Fruit fly (Drosophila melanogaster) whole organism, embryonic: ENCODE measurements around the gene CG14230.

Experiments
- B-H2 ChIP-seq: fragments of 200-800 bp; sonication (Bioruptor generic); optimal IDR thresholded peaks from 2 replicates; lab custom pipeline; 2018; ENCODE audit warnings: missing biosample characterization, mild to moderate bottlenecking, missing genetic modification characterization
- CG10959 ChIP-seq: fragments of 200-800 bp; sonication (Bioruptor generic); IDR thresholded peaks from 2 replicates; pipeline ENCODE4 v1.3.6; 2022; ENCODE audit warnings: missing biosample characterization, missing genetic modification characterization
- CG11504 ChIP-seq: fragments of 200-800 bp; sonication (Bioruptor generic); optimal IDR thresholded peaks from 3 replicates; lab custom pipeline; 2019; ENCODE audit warnings: missing biosample characterization, mild to moderate bottlenecking, missing genetic modification characterization, moderate library complexity
- CG11696 ChIP-seq: fragments of 200-800 bp; sonication (Bioruptor generic); IDR thresholded peaks from 2 replicates; pipeline ENCODE4 v1.3.6; 2022; ENCODE audit warnings: missing biosample characterization, missing genetic modification characterization
- CG1233 ChIP-seq: fragments of 200-800 bp; sonication (Bioruptor generic); optimal IDR thresholded peaks from 4 replicates; lab custom pipeline; 2018; ENCODE audit warnings: missing biosample characterization, mild to moderate bottlenecking, missing genetic modification characterization
- CG13123 ChIP-seq: fragments of 200-800 bp; sonication (Bioruptor generic); optimal IDR thresholded peaks from 2 replicates; lab custom pipeline; 2016; ENCODE audit warnings: missing biosample characterization, missing genetic modification characterization
- CG13287 ChIP-seq: fragments of 200-800 bp; sonication (Bioruptor generic); IDR thresholded peaks from 2 replicates; pipeline ENCODE4 v1.3.6; 2022; ENCODE audit warnings: missing biosample characterization, missing genetic modification characterization; ENCODE audit not compliant: partially characterized antibody
- CG14014 ChIP-seq: fragments of 200-800 bp; sonication (Bioruptor generic); IDR thresholded peaks from 2 replicates; pipeline ENCODE4 v1.3.6; 2022; ENCODE audit warnings: missing biosample characterization, missing genetic modification characterization
- CG14667 ChIP-seq: fragments of 200-800 bp; sonication (Bioruptor generic); IDR thresholded peaks from 2 replicates; pipeline ENCODE4 v1.3.6; 2022; ENCODE audit warnings: missing biosample characterization, missing genetic modification characterization
- CG15269 ChIP-seq: fragments of 200-800 bp; sonication (Bioruptor generic); optimal IDR thresholded peaks from 2 replicates; lab custom pipeline; 2018; ENCODE audit warnings: missing biosample characterization, mild to moderate bottlenecking, missing genetic modification characterization, moderate library complexity
- CG16815 ChIP-seq: fragments of 200-800 bp; sonication (Bioruptor generic); optimal IDR thresholded peaks from 3 replicates; lab custom pipeline; 2017; ENCODE audit warnings: missing biosample characterization, mild to moderate bottlenecking, missing genetic modification characterization
- CG17186 ChIP-seq: fragments of 200-800 bp; sonication (Bioruptor generic); optimal IDR thresholded peaks from 3 replicates; lab custom pipeline; 2017; ENCODE audit warnings: missing biosample characterization, missing genetic modification reagents, missing genetic modification characterization
- CG2202 ChIP-seq: fragments of 200-800 bp; sonication (Bioruptor generic); optimal IDR thresholded peaks from 2 replicates; lab custom pipeline; 2018; ENCODE audit warnings: missing biosample characterization, mild to moderate bottlenecking, missing genetic modification characterization
- CG42726 ChIP-seq: fragments of 200-800 bp; sonication (Bioruptor generic); IDR thresholded peaks from 2 replicates; pipeline ENCODE4 v1.3.6; 2022; ENCODE audit warnings: missing biosample characterization, missing genetic modification characterization; ENCODE audit not compliant: partially characterized antibody
- CG4730 ChIP-seq: fragments of 200-800 bp; sonication (Bioruptor generic); IDR thresholded peaks from 2 replicates; pipeline ENCODE4 v1.3.6; 2022; ENCODE audit warnings: missing biosample characterization, missing genetic modification characterization
- CG4820 ChIP-seq: fragments of 200-800 bp; sonication (Bioruptor generic); optimal IDR thresholded peaks from 3 replicates; lab custom pipeline; 2016; ENCODE audit warnings: missing biosample characterization, missing genetic modification characterization
- CG6854 ChIP-seq: fragments of 200-800 bp; sonication (Bioruptor generic); optimal IDR thresholded peaks from 3 replicates; lab custom pipeline; 2017; ENCODE audit warnings: missing biosample characterization, mild to moderate bottlenecking, missing genetic modification characterization
- CG9876 ChIP-seq: fragments of 200-800 bp; sonication (Bioruptor generic); optimal IDR thresholded peaks from 2 replicates; lab custom pipeline; 2016; ENCODE audit warnings: missing biosample characterization, missing genetic modification characterization
- Doc3 ChIP-seq: fragments of 200-800 bp; sonication (Bioruptor generic); IDR thresholded peaks from 3 replicates; pipeline ENCODE4 v1.3.6; 2022; ENCODE audit warnings: missing biosample characterization, missing genetic modification characterization; ENCODE audit not compliant: partially characterized antibody
- Hand ChIP-seq: fragments of 200-800 bp; sonication (Bioruptor generic); optimal IDR thresholded peaks from 2 replicates; lab custom pipeline; 2017; ENCODE audit warnings: mild to moderate bottlenecking, missing biosample characterization, missing genetic modification reagents, missing genetic modification characterization
- Hr78 ChIP-seq, 2 experiments: fragments of 200-800 bp in 1 of 2; fragments of >200 bp in 1 of 2; sonication (Bioruptor generic) in 1 of 2; optimal IDR thresholded peaks; 2 replicates each; lab custom pipeline; 2017 to 2019; ENCODE audit warnings: missing biosample characterization in 2 of 2, missing genetic modification characterization in 2 of 2, mild to moderate bottlenecking in 1 of 2, moderate library complexity in 1 of 2
- MESR4 ChIP-seq: fragments of 200-800 bp; sonication (Bioruptor generic); optimal IDR thresholded peaks from 2 replicates; lab custom pipeline; 2018; ENCODE audit warnings: missing biosample characterization, mild to moderate bottlenecking, missing genetic modification characterization, moderate library complexity
- Scr ChIP-seq: fragments of 200-800 bp; sonication (Bioruptor generic); IDR thresholded peaks from 2 replicates; pipeline ENCODE4 v1.3.6; 2022; ENCODE audit warnings: missing biosample characterization, missing genetic modification characterization; ENCODE audit not compliant: partially characterized antibody
- Side ChIP-seq: fragments of 200-800 bp; sonication (Bioruptor generic); optimal IDR thresholded peaks from 2 replicates; lab custom pipeline; 2016; ENCODE audit warnings: missing biosample characterization, missing genetic modification characterization
- Six4 ChIP-seq: fragments of 200-800 bp; sonication (Bioruptor generic); optimal IDR thresholded peaks from 2 replicates; lab custom pipeline; 2016; ENCODE audit warnings: missing biosample characterization, missing genetic modification characterization
- TFAM ChIP-seq: fragments of 200-800 bp; sonication (Bioruptor generic); optimal IDR thresholded peaks from 2 replicates; lab custom pipeline; 2017; ENCODE audit warnings: missing biosample characterization, missing genetic modification characterization, inconsistent platforms
- Tbp ChIP-seq: fragments of >200 bp; optimal IDR thresholded peaks from 2 replicates; lab custom pipeline; 2018; ENCODE audit warnings: missing biosample characterization, missing genetic modification characterization
- Vsx1 ChIP-seq: fragments of 200-800 bp; sonication (Bioruptor generic); optimal IDR thresholded peaks from 2 replicates; lab custom pipeline; 2017; ENCODE audit warnings: missing biosample characterization, mild to moderate bottlenecking, missing genetic modification characterization, missing genetic modification reagents
- ap ChIP-seq: fragments of 200-800 bp; sonication (Bioruptor generic); IDR thresholded peaks from 2 replicates; pipeline ENCODE4 v1.3.6; 2022; ENCODE audit warnings: missing biosample characterization, missing genetic modification characterization
- bcd ChIP-seq: fragments of 200-800 bp; sonication (Bioruptor generic); optimal IDR thresholded peaks from 2 replicates; lab custom pipeline; 2017; ENCODE audit warnings: missing biosample characterization, mild to moderate bottlenecking, missing genetic modification characterization
- bowl ChIP-seq: fragments of 200-800 bp; sonication (Bioruptor generic); IDR thresholded peaks from 2 replicates; pipeline ENCODE4 v1.3.6; 2022; ENCODE audit warnings: missing biosample characterization, missing genetic modification characterization
- dimm ChIP-seq: fragments of 200-800 bp; sonication (Bioruptor generic); IDR thresholded peaks from 2 replicates; pipeline ENCODE4 v1.3.6; 2022; ENCODE audit warnings: missing biosample characterization, missing genetic modification characterization
- emc ChIP-seq: fragments of 200-800 bp; sonication (Bioruptor generic); optimal IDR thresholded peaks from 2 replicates; lab custom pipeline; 2016; ENCODE audit warnings: missing biosample characterization, missing genetic modification characterization
- gt ChIP-seq: fragments of 200-800 bp; sonication (Bioruptor generic); IDR thresholded peaks from 2 replicates; pipeline ENCODE4 v1.3.6; 2022; ENCODE audit warnings: missing biosample characterization, missing genetic modification characterization
- hkb ChIP-seq, 2 experiments: fragments of 200-800 bp in 1 of 2; fragments of >200 bp in 1 of 2; sonication (Bioruptor generic) in 1 of 2; IDR thresholded peaks in 1 of 2; optimal IDR thresholded peaks in 1 of 2; 2 replicates each; pipeline versions ENCODE4 v1.3.6 to Lab custom; 2017 to 2022; ENCODE audit warnings: missing biosample characterization in 1 of 2, missing genetic modification characterization in 1 of 2
- lilli ChIP-seq: fragments of 200-800 bp; sonication (Bioruptor generic); optimal IDR thresholded peaks from 3 replicates; lab custom pipeline; 2016; ENCODE audit warnings: missing biosample characterization, missing genetic modification characterization
- mam ChIP-seq: fragments of 200-800 bp; sonication (Bioruptor generic); optimal IDR thresholded peaks from 3 replicates; lab custom pipeline; 2016; ENCODE audit warnings: missing biosample characterization, missing genetic modification characterization
- org-1 ChIP-seq: fragments of 200-800 bp; sonication (Bioruptor generic); optimal IDR thresholded peaks from 2 replicates; lab custom pipeline; 2017; ENCODE audit warnings: missing biosample characterization, missing genetic modification characterization
- peb ChIP-seq: fragments of 200-800 bp; sonication (Bioruptor generic); IDR thresholded peaks from 2 replicates; pipeline ENCODE4 v1.3.6; 2022; ENCODE audit warnings: missing biosample characterization, missing genetic modification characterization
- pnt ChIP-seq: fragments of 200-800 bp; sonication (Bioruptor generic); optimal IDR thresholded peaks from 3 replicates; lab custom pipeline; 2016; ENCODE audit warnings: missing biosample characterization, missing genetic modification characterization
- pros ChIP-seq: fragments of 200-800 bp; sonication (Bioruptor generic); optimal IDR thresholded peaks from 3 replicates; lab custom pipeline; 2019; ENCODE audit warnings: missing biosample characterization, mild to moderate bottlenecking, missing genetic modification characterization, moderate library complexity
- pzg ChIP-seq: fragments of 200-800 bp; sonication (Bioruptor generic); optimal IDR thresholded peaks from 3 replicates; lab custom pipeline; 2018; ENCODE audit warnings: missing biosample characterization, mild to moderate bottlenecking, missing genetic modification characterization, moderate library complexity
- scrt ChIP-seq: fragments of 200-800 bp; sonication (Bioruptor generic); optimal IDR thresholded peaks from 2 replicates; lab custom pipeline; 2018; ENCODE audit warnings: missing biosample characterization, mild to moderate bottlenecking, missing genetic modification characterization, moderate library complexity
- sim ChIP-seq: fragments of 200-800 bp; sonication (Bioruptor generic); IDR thresholded peaks from 2 replicates; pipeline ENCODE4 v1.3.6; 2022; ENCODE audit warnings: missing biosample characterization, missing genetic modification characterization
- slbo ChIP-seq: fragments of 200-800 bp; sonication (Bioruptor generic); IDR thresholded peaks from 2 replicates; pipeline ENCODE4 v1.3.6; 2022; ENCODE audit warnings: missing biosample characterization, missing genetic modification characterization
- so ChIP-seq: fragments of 200-800 bp; sonication (Bioruptor generic); IDR thresholded peaks from 3 replicates; pipeline ENCODE4 v1.3.6; 2022; ENCODE audit warnings: missing biosample characterization, missing genetic modification characterization
- sqz ChIP-seq: fragments of 200-800 bp; sonication (Bioruptor generic); optimal IDR thresholded peaks from 3 replicates; lab custom pipeline; 2018; ENCODE audit warnings: missing biosample characterization, mild to moderate bottlenecking, missing genetic modification characterization
- tap ChIP-seq: fragments of 200-800 bp; optimal IDR thresholded peaks from 3 replicates; lab custom pipeline; 2019; ENCODE audit warnings: missing biosample characterization, mild to moderate bottlenecking, missing genetic modification characterization, moderate library complexity
- tna ChIP-seq: fragments of 200-800 bp; sonication (Bioruptor generic); IDR thresholded peaks from 2 replicates; pipeline ENCODE4 v1.3.6; 2022; ENCODE audit warnings: missing biosample characterization, missing genetic modification characterization; ENCODE audit not compliant: partially characterized antibody
- trem ChIP-seq: fragments of 200-800 bp; optimal IDR thresholded peaks from 3 replicates; lab custom pipeline; 2019; ENCODE audit warnings: missing biosample characterization, mild to moderate bottlenecking, missing genetic modification characterization, moderate library complexity

Gene CG14230

DNA sequence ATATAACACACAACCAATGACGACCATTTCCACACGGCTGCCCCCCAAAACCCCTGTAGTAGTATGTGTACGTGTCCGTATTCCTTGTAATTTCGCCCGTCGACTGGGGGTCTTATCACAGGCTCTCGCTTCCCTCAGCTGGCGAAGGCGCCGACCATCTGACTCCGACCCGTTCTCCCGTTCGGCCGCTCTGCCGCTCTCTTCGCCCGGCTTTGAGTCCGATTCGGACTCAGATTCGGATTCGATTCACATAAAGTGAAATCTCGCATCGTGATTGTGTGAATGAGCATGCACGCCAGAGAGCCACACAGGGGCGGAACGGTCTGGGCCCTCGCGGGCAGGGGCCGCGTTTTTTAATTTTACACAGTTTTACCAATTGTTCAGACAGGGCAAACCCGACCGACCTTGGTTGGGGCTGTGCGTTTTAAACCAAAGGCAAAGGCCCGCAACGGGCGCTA, 38.3 kb upstream of the CG14230 start (continued):
- TF ChIP-seq Hr78 (GFP tag; optimal IDR thresholded peaks at IDR 0.05; lab: Kevin White, UChicago) (peak in 1 of 2 experiments; percentile 2), gt (GFP tag; lab: Robert Waterston, UW) (no peak), sim (GFP tag; lab: Robert Waterston, UW) (no peak), CG16815 (GFP tag; lab: Kevin White, UChicago) (peak; percentile 4), CG10959 (no peak), hkb (optimal IDR thresholded peaks at IDR 0.05; lab: Kevin White, UChicago) (no peak), hkb (GFP tag; IDR thresholded peaks at IDR 0.05; lab: Robert Waterston, UW) (peak; percentile 31; the same call in 1 of the 2 replicates), CG6854 (no peak), CG13287 (GFP tag; lab: Robert Waterston, UW) (peak; percentile 32; the same call in 1 of the 2 replicates), pzg (no peak), CG9876 (GFP tag; lab: Kevin White, UChicago) (no peak), lilli (GFP tag; lab: Kevin White, UChicago) (peak; percentile 54), CG17186 (no peak), Tbp (GFP tag; lab: Kevin White, UChicago) (no peak), peb (peak; percentile 37; the same call in 1 of the 2 replicates), Vsx1 (no peak), ap (GFP tag; lab: Robert Waterston, UW) (no peak), Doc3 (no peak), Hand (GFP tag; lab: Kevin White, UChicago) (no peak), org-1 (GFP tag; lab: Kevin White, UChicago) (no peak), mam (GFP tag; lab: Kevin White, UChicago) (peak; percentile 54), pros (GFP tag; lab: Kevin White, UChicago) (no peak), scrt (GFP tag; lab: Kevin White, UChicago) (no peak), CG13123 (no peak), Scr (GFP tag; lab: Robert Waterston, UW) (peak; percentile 42; the same call in 1 of the 2 replicates), slbo (GFP tag; lab: Robert Waterston, UW) (peak; percentile 85), MESR4 (no peak), CG11504 (tag; lab: Kevin White, UChicago) (peak; percentile 16), so (GFP tag; lab: Robert Waterston, UW) (no peak), bowl (GFP tag; lab: Robert Waterston, UW) (no peak; the same call in 1 of the 2 replicates), CG11696 (GFP tag; lab: Robert Waterston, UW) (no peak), trem (tag; lab: Kevin White, UChicago) (no peak), tap (no peak), CG1233 (GFP tag; lab: Kevin White, UChicago) (no peak), emc (GFP tag; lab: Kevin White, UChicago) (no peak), B-H2 (no peak), CG15269 (tag; lab: Kevin White, UChicago) (peak; percentile 11), TFAM (no peak), CG2202 (tag; lab: Kevin White, UChicago) (no peak), Side (no peak), CG14014 (GFP tag; lab: Robert Waterston, UW) (peak; percentile 57), sqz (GFP tag; lab: Kevin White, UChicago) (no peak), pnt (peak; percentile 30), CG4730 (GFP tag; lab: Robert Waterston, UW) (no peak), CG4820 (GFP tag; lab: Kevin White, UChicago) (no peak), dimm (GFP tag; lab: Robert Waterston, UW) (no peak), CG14667 (GFP tag; lab: Robert Waterston, UW) (peak; percentile 35; the same call in 1 of the 2 replicates), Six4 (GFP tag; lab: Kevin White, UChicago) (no peak), bcd (peak; percentile 23), tna (GFP tag; lab: Robert Waterston, UW) (peak; percentile 43; the same call in 1 of the 2 replicates), CG42726 (GFP tag; lab: Robert Waterston, UW) (peak; percentile 82)
